Worm (Caenorhabditis elegans): Measurements from ENCODE around the gene erp-44.2.

erp-44.2 gene

ce11 chrIV:7800338-7800737, 34.1 kb downstream of the erp-44.2 start (continued):
- TF ChIP-seq F33H1.4 (GFP tag; IDR thresholded peaks at IDR 0.05) (no peak; the same call in 1 of the 2 replicates), him-1 (tag; optimal IDR thresholded peaks at IDR 0.05) (peak; percentile 24), hrde-1 (tag; optimal IDR thresholded peaks at IDR 0.05; ENCODE audit: borderline replicate concordance) (peak; percentile 94), C17E4.6 (GFP tag; IDR thresholded peaks at IDR 0.05) (peak; percentile 74), aptf-3 (GFP tag; IDR thresholded peaks at IDR 0.05) (no peak), athp-1 (tag; optimal IDR thresholded peaks at IDR 0.05) (peak; percentile 80), ceh-100 (GFP tag; IDR thresholded peaks at IDR 0.05) (peak; percentile 48), ztf-28 (GFP tag; IDR thresholded peaks at IDR 0.05) (no peak), tbp1 (GFP tag; optimal IDR thresholded peaks at IDR 0.05) (no peak), rec-8 (tag; optimal IDR thresholded peaks at IDR 0.05) (no peak), egl-44 (GFP tag; IDR thresholded peaks at IDR 0.05) (no peak), ekl-4 (GFP tag; IDR thresholded peaks at IDR 0.05) (peak; percentile 82), Y56A3A.18 (GFP tag; IDR thresholded peaks at IDR 0.05) (0 out of 2 replicates have a peak, but pooled peaks have one; percentile 47), F37B4.10 (GFP tag; IDR thresholded peaks at IDR 0.05) (no peak), aptf-2 (GFP tag; conservative IDR thresholded peaks at IDR 0.05) (no peak), tbx-9 (tag; optimal IDR thresholded peaks at IDR 0.05; ENCODE audit: borderline replicate concordance) (no peak), ztf-26 (tag; optimal IDR thresholded peaks at IDR 0.05) (no peak), pha-4 (tag; optimal IDR thresholded peaks at IDR 0.05) (no peak), efl-1 (GFP tag; optimal IDR thresholded peaks at IDR 0.05) (peak; percentile 41), bed-2 (GFP tag; IDR thresholded peaks at IDR 0.05) (no peak), bed-1 (GFP tag; IDR thresholded peaks at IDR 0.05) (no peak), attf-6 (GFP tag; IDR thresholded peaks at IDR 0.05) (peak; percentile 82), C06A6.2 (GFP tag; conservative IDR thresholded peaks at IDR 0.05) (no peak), lsy-27 (tag; optimal IDR thresholded peaks at IDR 0.05; ENCODE audit: borderline replicate concordance, insufficient read depth) (no peak), pbrm-1 (GFP tag; IDR thresholded peaks at IDR 0.05) (no peak), attf-5 (GFP tag; optimal IDR thresholded peaks at IDR 0.05) (no peak), mes-4 (tag; optimal IDR thresholded peaks at IDR 0.05) (no peak), ceh-79 (tag; optimal IDR thresholded peaks at IDR 0.05) (no peak), snpc-1.3 (tag; optimal IDR thresholded peaks at IDR 0.05; ENCODE audit: insufficient read depth) (peak; percentile 41), lin-35 (GFP tag; optimal IDR thresholded peaks at IDR 0.05) (no peak), Y79H2A.3 (GFP tag; conservative IDR thresholded peaks at IDR 0.05) (0 out of 2 replicates have a peak, but pooled peaks have one; percentile 28), snpc-3.4 (tag; optimal IDR thresholded peaks at IDR 0.05) (peak; percentile 45), repo-1 (tag; optimal IDR thresholded peaks at IDR 0.05) (no peak), lsl-1 (GFP tag; optimal IDR thresholded peaks at IDR 0.05) (peak; percentile 3), unc-62 (GFP tag; optimal IDR thresholded peaks at IDR 0.05) (no peak), Y53G8AR.9 (GFP tag; conservative IDR thresholded peaks at IDR 0.05) (peak; percentile 86), lin-40 (tag; optimal IDR thresholded peaks at IDR 0.05) (no peak), nfya-1 (tag; optimal IDR thresholded peaks at IDR 0.05; ENCODE audit: borderline replicate concordance, insufficient read depth) (no peak), B0261.1 (tag; optimal IDR thresholded peaks at IDR 0.05) (no peak), B0336.3 (GFP tag; IDR thresholded peaks at IDR 0.05) (peak; percentile 69; the same call in 1 of the 2 replicates), B0035.1 (tag; optimal IDR thresholded peaks at IDR 0.05) (no peak), snpc-1.1 (tag; optimal IDR thresholded peaks at IDR 0.05; ENCODE audit: insufficient read depth) (peak; percentile 52), egl-18 (GFP tag; IDR thresholded peaks at IDR 0.05) (no peak), K11D2.4 (GFP tag; IDR thresholded peaks at IDR 0.05) (no peak), ccch-3 (GFP tag; optimal IDR thresholded peaks at IDR 0.05) (no peak), lin-26 (GFP tag; IDR thresholded peaks at IDR 0.05) (peak; percentile 66), madf-3 (GFP tag; IDR thresholded peaks at IDR 0.05) (0 out of 2 replicates have a peak, but pooled peaks have one; percentile 60), T26A5.8 (tag; optimal IDR thresholded peaks at IDR 0.05) (peak; percentile 20)

Measured in whole organism, young adult.